Fruit fly (Drosophila melanogaster) whole organism, embryonic: ENCODE data around the gene NKCC.

Experiments
- ATbp ChIP-seq: fragments of 200-800 bp; sonication (Bioruptor generic); optimal IDR thresholded peaks from 2 replicates; lab custom pipeline; 2017; ENCODE audit warnings: missing biosample characterization, mild to moderate bottlenecking, missing genetic modification characterization, missing genetic modification reagents
- Atf-2 ChIP-seq: fragments of 200-800 bp; sonication (Bioruptor generic); optimal IDR thresholded peaks from 2 replicates; lab custom pipeline; 2016; ENCODE audit warnings: missing biosample characterization, missing genetic modification characterization
- Bdp1 ChIP-seq: fragments of 200-800 bp; sonication (Bioruptor generic); optimal IDR thresholded peaks from 3 replicates; lab custom pipeline; 2016; ENCODE audit warnings: missing biosample characterization, missing genetic modification characterization
- CG10274 ChIP-seq: fragments of 200-800 bp; sonication (Bioruptor generic); optimal IDR thresholded peaks from 3 replicates; lab custom pipeline; 2017; ENCODE audit warnings: missing biosample characterization, mild to moderate bottlenecking, missing genetic modification characterization
- CG10543 ChIP-seq: fragments of 200-800 bp; sonication (Bioruptor generic); optimal IDR thresholded peaks from 3 replicates; lab custom pipeline; 2017; ENCODE audit warnings: missing biosample characterization, mild to moderate bottlenecking, missing genetic modification characterization, moderate library complexity
- CG10959 ChIP-seq: fragments of 200-800 bp; sonication (Bioruptor generic); IDR thresholded peaks from 2 replicates; pipeline ENCODE4 v1.3.6; 2022; ENCODE audit warnings: missing biosample characterization, missing genetic modification characterization
- CG11504 ChIP-seq: fragments of 200-800 bp; sonication (Bioruptor generic); optimal IDR thresholded peaks from 3 replicates; lab custom pipeline; 2019; ENCODE audit warnings: missing biosample characterization, mild to moderate bottlenecking, missing genetic modification characterization, moderate library complexity
- CG12219 ChIP-seq: fragments of 200-800 bp; sonication (Bioruptor generic); optimal IDR thresholded peaks from 3 replicates; lab custom pipeline; 2018; ENCODE audit warnings: missing biosample characterization, mild to moderate bottlenecking, missing genetic modification characterization
- CG12236 ChIP-seq: fragments of 200-800 bp; sonication (Bioruptor generic); optimal IDR thresholded peaks from 2 replicates; lab custom pipeline; 2016; ENCODE audit warnings: missing biosample characterization, missing genetic modification characterization
- CG12299 ChIP-seq: fragments of 200-800 bp; sonication (Bioruptor generic); optimal IDR thresholded peaks from 2 replicates; lab custom pipeline; 2018; ENCODE audit warnings: missing biosample characterization, mild to moderate bottlenecking, missing genetic modification characterization
- CG1602 ChIP-seq: fragments of 200-800 bp; sonication (Bioruptor generic); optimal IDR thresholded peaks from 3 replicates; lab custom pipeline; 2016; ENCODE audit warnings: missing biosample characterization, missing genetic modification characterization
- CG17186 ChIP-seq: fragments of 200-800 bp; sonication (Bioruptor generic); optimal IDR thresholded peaks from 3 replicates; lab custom pipeline; 2017; ENCODE audit warnings: missing biosample characterization, missing genetic modification reagents, missing genetic modification characterization
- CG17361 ChIP-seq: fragments of 200-800 bp; sonication (Bioruptor generic); IDR thresholded peaks from 3 replicates; pipeline ENCODE4 v1.3.6; 2022; ENCODE audit warnings: missing biosample characterization, missing genetic modification characterization
- CG18011 ChIP-seq: fragments of 200-800 bp; sonication (Bioruptor generic); optimal IDR thresholded peaks from 2 replicates; lab custom pipeline; 2017; ENCODE audit warnings: missing biosample characterization, missing genetic modification characterization, mild to moderate bottlenecking, moderate library complexity, missing genotype
- CG18764 ChIP-seq: fragments of 200-800 bp; sonication (Bioruptor generic); optimal IDR thresholded peaks from 3 replicates; lab custom pipeline; 2016; ENCODE audit warnings: missing biosample characterization, missing genetic modification characterization
- CG33213 ChIP-seq: fragments of 200-800 bp; sonication (Bioruptor generic); optimal IDR thresholded peaks from 3 replicates; lab custom pipeline; 2016; ENCODE audit warnings: missing biosample characterization, missing genetic modification characterization
- CG4360 ChIP-seq: fragments of 200-800 bp; sonication (Bioruptor generic); IDR thresholded peaks from 2 replicates; pipeline ENCODE4 v1.3.6; 2022; ENCODE audit warnings: missing biosample characterization, missing genetic modification characterization
- CG4854 ChIP-seq: fragments of 200-800 bp; sonication (Bioruptor generic); optimal IDR thresholded peaks from 2 replicates; lab custom pipeline; 2016; ENCODE audit warnings: missing biosample characterization, missing genetic modification characterization, inconsistent platforms
- CG5245 ChIP-seq: fragments of 200-800 bp; sonication (Bioruptor generic); optimal IDR thresholded peaks from 3 replicates; lab custom pipeline; 2016; ENCODE audit warnings: missing biosample characterization, missing genetic modification characterization
- CG6654 ChIP-seq: fragments of 200-800 bp; sonication (Bioruptor generic); optimal IDR thresholded peaks from 2 replicates; lab custom pipeline; 2017; ENCODE audit warnings: missing biosample characterization, mild to moderate bottlenecking, missing genetic modification characterization
- CG7556 ChIP-seq: fragments of 200-800 bp; sonication (Bioruptor generic); optimal IDR thresholded peaks from 2 replicates; lab custom pipeline; 2017; ENCODE audit warnings: missing biosample characterization, mild to moderate bottlenecking, missing genetic modification characterization
- CG7786 ChIP-seq: fragments of 200-800 bp; sonication (Bioruptor generic); optimal IDR thresholded peaks from 2 replicates; lab custom pipeline; 2016; ENCODE audit warnings: missing biosample characterization, missing genetic modification characterization
- CG8359 ChIP-seq: fragments of 200-800 bp; sonication (Bioruptor generic); optimal IDR thresholded peaks from 2 replicates; lab custom pipeline; 2017; ENCODE audit warnings: missing biosample characterization, mild to moderate bottlenecking, missing genetic modification characterization, borderline replicate concordance
- CkIIα-i1 ChIP-seq: fragments of 200-800 bp; sonication (Bioruptor generic); IDR thresholded peaks from 2 replicates; pipeline ENCODE4 v1.3.6; 2022; ENCODE audit warnings: missing biosample characterization, missing genetic modification characterization
- Dip2 ChIP-seq: fragments of 200-800 bp; sonication (Bioruptor generic); IDR thresholded peaks from 2 replicates; pipeline ENCODE4 v1.3.6; 2022; ENCODE audit warnings: missing biosample characterization, missing genetic modification characterization
- Dref ChIP-seq: fragments of 200-800 bp; sonication (Bioruptor generic); IDR thresholded peaks from 2 replicates; pipeline ENCODE4 v1.3.6; 2022; ENCODE audit warnings: missing biosample characterization, missing genetic modification characterization
- Drgx ChIP-seq: fragments of 200-800 bp; sonication (Bioruptor generic); IDR thresholded peaks from 2 replicates; pipeline ENCODE4 v1.3.6; 2022; ENCODE audit warnings: missing biosample characterization, missing genetic modification characterization
- Gsc ChIP-seq: fragments of 200-800 bp; sonication (Bioruptor generic); IDR thresholded peaks from 2 replicates; pipeline ENCODE4 v1.3.6; 2022; ENCODE audit warnings: missing biosample characterization, missing genetic modification characterization
- HHEX ChIP-seq: fragments of 200-800 bp; sonication (Bioruptor generic); optimal IDR thresholded peaks from 3 replicates; lab custom pipeline; 2017; ENCODE audit warnings: missing biosample characterization, mild to moderate bottlenecking, missing genetic modification characterization, missing genetic modification reagents
- HLH54F ChIP-seq: fragments of 200-800 bp; sonication (Bioruptor generic); optimal IDR thresholded peaks from 3 replicates; lab custom pipeline; 2016; ENCODE audit warnings: missing biosample characterization, missing genetic modification characterization
- Hr3 ChIP-seq: fragments of 200-800 bp; sonication (Bioruptor generic); optimal IDR thresholded peaks from 3 replicates; lab custom pipeline; 2016; ENCODE audit warnings: missing biosample characterization, missing genetic modification characterization
- Jarid2 ChIP-seq: fragments of 200-800 bp; sonication (Bioruptor generic); optimal IDR thresholded peaks from 3 replicates; lab custom pipeline; 2017; ENCODE audit warnings: mild to moderate bottlenecking, missing biosample characterization, missing genetic modification reagents, missing genetic modification characterization
- MTF-1 ChIP-seq: fragments of 200-800 bp; sonication (Bioruptor generic); optimal IDR thresholded peaks from 2 replicates; lab custom pipeline; 2018; ENCODE audit warnings: missing biosample characterization, mild to moderate bottlenecking, missing genetic modification characterization, borderline replicate concordance
- Med ChIP-seq: fragments of 200-800 bp; sonication (Bioruptor generic); peaks from one replicate; lab custom pipeline; 2016; ENCODE audit warnings: missing biosample characterization, missing genetic modification characterization, mild to moderate bottlenecking, inconsistent platforms, moderate library complexity
- NC2α ChIP-seq: fragments of 200-800 bp; sonication (Bioruptor generic); optimal IDR thresholded peaks from 2 replicates; lab custom pipeline; 2016; ENCODE audit warnings: missing biosample characterization, missing genetic modification characterization
- Opbp ChIP-seq: fragments of 200-800 bp; sonication (Bioruptor generic); IDR thresholded peaks from 3 replicates; pipeline ENCODE4 v1.3.6; 2022; ENCODE audit warnings: missing biosample characterization, missing genetic modification characterization; ENCODE audit not compliant: partially characterized antibody
- Rx ChIP-seq: fragments of 200-800 bp; sonication (Bioruptor generic); IDR thresholded peaks from 2 replicates; pipeline ENCODE4 v1.3.6; 2022; ENCODE audit warnings: missing biosample characterization, missing genetic modification characterization
- Sox102F ChIP-seq: fragments of 200-800 bp; sonication (Bioruptor generic); optimal IDR thresholded peaks from 2 replicates; lab custom pipeline; 2018; ENCODE audit warnings: missing biosample characterization, mild to moderate bottlenecking, missing genetic modification characterization, moderate library complexity
- Tbp ChIP-seq: fragments of >200 bp; optimal IDR thresholded peaks from 2 replicates; lab custom pipeline; 2018; ENCODE audit warnings: missing biosample characterization, missing genetic modification characterization
- Xbp1 ChIP-seq: fragments of 200-800 bp; sonication (Bioruptor generic); optimal IDR thresholded peaks from 3 replicates; lab custom pipeline; 2016; ENCODE audit warnings: missing biosample characterization, mild to moderate bottlenecking, missing genetic modification characterization
- ac ChIP-seq: fragments of 200-800 bp; sonication (Bioruptor generic); optimal IDR thresholded peaks from 3 replicates; lab custom pipeline; 2017; ENCODE audit warnings: missing biosample characterization, mild to moderate bottlenecking, missing genetic modification characterization
- ato ChIP-seq: fragments of 200-800 bp; sonication (Bioruptor generic); IDR thresholded peaks from 2 replicates; pipeline ENCODE4 v1.3.6; 2022; ENCODE audit warnings: missing biosample characterization, missing genetic modification characterization; ENCODE audit not compliant: partially characterized antibody
- caup ChIP-seq: fragments of 200-800 bp; sonication (Bioruptor generic); optimal IDR thresholded peaks from 3 replicates; lab custom pipeline; 2017; ENCODE audit warnings: missing biosample characterization, mild to moderate bottlenecking, missing genetic modification characterization, moderate library complexity; ENCODE audit not compliant: severe bottlenecking
- crc ChIP-seq: fragments of 200-800 bp; sonication (Bioruptor generic); optimal IDR thresholded peaks from 2 replicates; lab custom pipeline; 2016; ENCODE audit warnings: missing biosample characterization, missing genetic modification characterization
- lov ChIP-seq, 2 experiments: fragments of 200-800 bp in 1 of 2; fragments of >200 bp in 1 of 2; sonication (Bioruptor generic) in 1 of 2; IDR thresholded peaks in 1 of 2; optimal IDR thresholded peaks in 1 of 2; 2 replicates in 1 of 2; 3 replicates in 1 of 2; pipeline versions ENCODE4 v1.3.6 to Lab custom; 2017 to 2022; ENCODE audit warnings: missing biosample characterization in 1 of 2, missing genetic modification characterization in 1 of 2
- peb ChIP-seq: fragments of 200-800 bp; sonication (Bioruptor generic); IDR thresholded peaks from 2 replicates; pipeline ENCODE4 v1.3.6; 2022; ENCODE audit warnings: missing biosample characterization, missing genetic modification characterization
- pita ChIP-seq: fragments of 200-800 bp; sonication (Bioruptor generic); optimal IDR thresholded peaks from 2 replicates; lab custom pipeline; 2017; ENCODE audit warnings: missing biosample characterization, mild to moderate bottlenecking, missing genetic modification characterization
- prd ChIP-seq, 3 experiments: fragments of >200 bp in 2 of 3; fragments of 200-800 bp in 1 of 3; sonication (Bioruptor generic) in 1 of 3; optimal IDR thresholded peaks in 2 of 3; IDR thresholded peaks in 1 of 3; 2 replicates in 2 of 3; 3 replicates in 1 of 3; pipeline versions ENCODE4 v1.3.6 to Lab custom; 2017 to 2022; ENCODE audit warnings: missing biosample characterization in 1 of 3, missing genetic modification characterization in 1 of 3
- sug ChIP-seq: fragments of 200-800 bp; optimal IDR thresholded peaks from 2 replicates; lab custom pipeline; 2019; ENCODE audit warnings: missing biosample characterization, mild to moderate bottlenecking, missing genetic modification characterization, moderate library complexity
- tup ChIP-seq: fragments of 200-800 bp; sonication (Bioruptor generic); optimal IDR thresholded peaks from 2 replicates; lab custom pipeline; 2016; ENCODE audit warnings: missing biosample characterization, mild to moderate bottlenecking, missing genetic modification characterization, moderate library complexity

NKCC gene

DNA sequence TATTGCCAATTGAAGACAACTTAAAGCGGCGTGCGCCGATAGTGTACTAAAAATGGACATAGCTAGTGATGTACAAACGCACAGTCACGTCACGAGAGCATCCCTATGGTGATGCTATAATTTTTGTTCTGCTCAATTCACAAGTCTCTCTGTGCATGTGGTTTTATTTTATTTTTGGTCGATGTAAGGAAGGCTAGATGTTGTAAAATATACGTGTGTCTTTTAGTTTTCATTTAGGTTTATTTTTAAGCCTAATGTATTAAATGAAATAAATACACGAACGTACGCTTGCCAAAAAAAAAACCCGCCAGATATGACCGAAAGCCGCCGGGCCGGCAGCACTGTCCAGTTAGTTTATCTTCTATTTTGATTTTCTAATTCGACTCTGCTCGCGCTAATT is 28.0 kb downstream of the NKCC start, which contains the start of the genes CG45100, HDAC3 and Hcs (continued):
- TF ChIP-seq CG12236 (GFP tag; lab: Kevin White, UChicago) (no peak), Gsc (GFP tag; lab: Robert Waterston, UW) (no peak), Dip2 (GFP tag; lab: Robert Waterston, UW) (no peak), CG17361 (GFP tag; lab: Robert Waterston, UW) (no peak; the same call in 2 of the 3 replicates), HHEX (GFP tag; lab: Kevin White, UChicago) (no peak), CG8359 (GFP tag; lab: Kevin White, UChicago) (no peak), Tbp (peak; percentile 52), CG12299 (tag; lab: Kevin White, UChicago) (no peak), prd (optimal IDR thresholded peaks at IDR 0.05; lab: Kevin White, UChicago) (no peak), prd (GFP tag; IDR thresholded peaks at IDR 0.05; lab: Robert Waterston, UW) (peak; percentile 53; the same call in 2 of the 3 replicates), Atf-2 (GFP tag; lab: Kevin White, UChicago) (peak; percentile 13), CG4360 (GFP tag; lab: Robert Waterston, UW) (no peak), MTF-1 (GFP tag; lab: Kevin White, UChicago) (no peak), pita (GFP tag; lab: Kevin White, UChicago) (no peak), caup (no peak), sug (no peak), tup (GFP tag; lab: Kevin White, UChicago) (no peak), CG12219 (no peak), Jarid2 (GFP tag; lab: Kevin White, UChicago) (no peak), Opbp (GFP tag; lab: Robert Waterston, UW) (peak; percentile 85), Drgx (GFP tag; lab: Robert Waterston, UW) (no peak), ATbp (GFP tag; lab: Kevin White, UChicago) (no peak), CG7556 (GFP tag; lab: Kevin White, UChicago) (no peak), ac (GFP tag; lab: Kevin White, UChicago) (no peak), HLH54F (peak; percentile 56), CG1602 (GFP tag; lab: Kevin White, UChicago) (peak; percentile 2), NC2α (no peak), CG10274 (GFP tag; lab: Kevin White, UChicago) (no peak), ato (GFP tag; lab: Robert Waterston, UW) (peak; percentile 60), CG10959 (no peak), Sox102F (GFP tag; lab: Kevin White, UChicago) (no peak), CG5245 (GFP tag; lab: Kevin White, UChicago) (no peak), CG18764 (GFP tag; lab: Kevin White, UChicago) (no peak), peb (no peak), crc (GFP tag; lab: Kevin White, UChicago) (no peak), CG6654 (no peak), CG11504 (tag; lab: Kevin White, UChicago) (no peak), Rx (GFP tag; lab: Robert Waterston, UW) (no peak), CG10543 (GFP tag; lab: Kevin White, UChicago) (no peak), Hr3 (GFP tag; lab: Kevin White, UChicago) (peak; percentile 47), Med (GFP tag; lab: Kevin White, UChicago) (peak; percentile 82), CG17186 (GFP tag; lab: Kevin White, UChicago) (peak; percentile 75), Bdp1 (GFP tag; lab: Kevin White, UChicago) (peak; percentile 4), lov (optimal IDR thresholded peaks at IDR 0.05; lab: Kevin White, UChicago) (no peak), lov (GFP tag; IDR thresholded peaks at IDR 0.05; lab: Robert Waterston, UW) (no peak), Dref (GFP tag; lab: Robert Waterston, UW) (peak; percentile 36), CG18011 (GFP tag; lab: Kevin White, UChicago) (no peak), CG33213 (peak; percentile 61), CG4854 (GFP tag; lab: Kevin White, UChicago) (no peak), CG7786 (GFP tag; lab: Kevin White, UChicago) (peak; percentile 69), Xbp1 (GFP tag; lab: Kevin White, UChicago) (peak; percentile 61), CkIIα-i1 (GFP tag; lab: Robert Waterston, UW) (no peak)
